Worm (Caenorhabditis elegans): ENCODE data around the gene Y47D3A.14.

The Y47D3A.14 gene

ce11 chrIII:11238309-11238708 lies 1.6 kb upstream of the Y47D3A.14 start:
- 0 out of 2 replicates have a peak, but pooled peaks have one; percentile 19 for TF ChIP-seq lin-38 (GFP tag; IDR thresholded peaks at IDR 0.05)
- no peak for TF ChIP-seq nhr-237 (tag; optimal IDR thresholded peaks at IDR 0.05)

DNA sequence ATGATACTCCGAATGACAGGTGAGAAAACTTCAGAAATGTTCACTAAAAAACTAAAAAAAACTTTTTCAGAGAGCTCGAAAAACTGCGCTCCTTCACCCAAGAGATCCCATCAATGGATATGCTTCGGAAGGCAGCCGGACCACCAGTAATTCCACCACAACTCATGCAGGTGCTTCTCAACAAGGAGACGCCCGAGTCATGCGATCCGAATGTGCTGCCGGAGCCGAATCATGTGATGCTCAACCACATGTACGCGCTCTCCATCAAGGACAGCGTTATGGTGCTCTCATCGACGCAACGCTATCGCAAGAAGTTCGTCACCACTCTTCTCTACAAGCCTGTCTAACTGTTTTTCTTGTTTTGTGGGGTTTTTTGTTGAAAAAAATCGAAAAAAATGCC lies 1.1 kb upstream of the Y47D3A.14 start:
- TF ChIP-seq dmd-8 (GFP tag; IDR thresholded peaks at IDR 0.05) (no peak), ceh-82 (tag; optimal IDR thresholded peaks at IDR 0.05) (no peak), duxl-1 (tag; optimal IDR thresholded peaks at IDR 0.05; ENCODE audit: poor library complexity) (no peak), hlh-30 (tag; optimal IDR thresholded peaks at IDR 0.05; ENCODE audit: insufficient read depth) (peak; percentile 21), dve-1 (tag; optimal IDR thresholded peaks at IDR 0.05; ENCODE audit: insufficient read depth) (no peak)

- TF ChIP-seq fkh-10 (GFP tag; optimal IDR thresholded peaks at IDR 0.05) (peak; percentile 89), hlh-30 (tag; optimal IDR thresholded peaks at IDR 0.05; ENCODE audit: insufficient read depth) (no peak)
Observed at ce11 chrIII:11234742-11235141, 1.9 kb downstream of the Y47D3A.14 start, which contains the start of gene Y47D3A.34. Gene Y47D3A.34, minus strand, starts transcription at chrIII:11234861.

ce11 chrIII:11231969-11232368 lies 4.7 kb downstream of the Y47D3A.14 start, which contains the start of gene elo-8:
Gene elo-8, minus strand, starts transcription at chrIII:11232069.
- TF ChIP-seq unc-62 (GFP tag; optimal IDR thresholded peaks at IDR 0.05 in 1 of 2) (peak in 1 of 2 experiments; percentile 2), unc-62 (tag; optimal IDR thresholded peaks at IDR 0.05) (no peak), egl-43 (GFP tag; IDR thresholded peaks at IDR 0.05) (no peak)

DNA sequence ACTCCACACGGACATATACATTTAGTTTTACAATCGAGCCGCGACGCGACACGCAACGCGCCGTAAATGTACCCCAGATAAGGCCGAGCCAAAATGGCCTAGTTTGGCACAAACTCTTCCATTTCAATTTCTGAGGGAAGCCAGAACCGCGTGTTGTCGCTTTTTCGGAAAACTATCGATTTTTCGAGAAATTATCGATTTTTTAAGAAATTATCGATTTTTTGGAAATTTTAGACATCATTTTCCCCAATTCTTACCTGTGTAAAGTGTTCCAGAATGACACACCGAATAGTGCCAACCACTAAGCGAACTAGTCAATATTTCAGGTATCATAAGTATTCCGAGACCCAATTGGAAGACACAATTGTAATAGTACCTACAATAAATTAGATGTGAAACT lies 5.3 kb downstream of the Y47D3A.14 start:
- TF ChIP-seq dmd-9 (GFP tag; IDR thresholded peaks at IDR 0.05) = no peak
- peak; percentile 69 for TF ChIP-seq ceh-28 (tag; optimal IDR thresholded peaks at IDR 0.05)

- peak; percentile 78 for TF ChIP-seq ceh-28 (tag; optimal IDR thresholded peaks at IDR 0.05)
- peak; percentile 45 for TF ChIP-seq aha-1 (tag)
- no peak for TF ChIP-seq tag-97 (GFP tag; IDR thresholded peaks at IDR 0.05)
- no peak for TF ChIP-seq nhr-76 (tag; optimal IDR thresholded peaks at IDR 0.05)
Observed at ce11 chrIII:11230581-11230980, 6.1 kb downstream of the Y47D3A.14 start.

DNA sequence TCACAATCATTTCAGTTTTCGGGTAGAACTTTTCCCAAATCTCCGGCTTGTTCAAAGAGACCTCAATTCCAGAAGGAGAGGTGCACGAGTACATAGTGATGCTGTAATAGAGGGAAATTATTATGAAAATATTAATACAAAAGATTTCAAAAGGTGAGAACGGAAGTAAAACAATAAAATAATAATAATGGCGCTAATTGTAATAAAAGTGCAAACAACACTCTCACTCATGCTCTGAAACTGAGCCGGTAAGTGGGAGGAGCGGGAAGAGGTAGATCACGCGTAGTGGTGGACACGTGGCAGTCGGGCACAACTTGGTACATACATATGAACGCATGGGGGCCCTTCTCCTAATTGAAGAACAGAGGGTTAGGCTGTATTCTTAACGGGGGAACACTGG lies 9.6 kb downstream of the Y47D3A.14 start, which contains the start of gene tbx-37:
Gene tbx-37, minus strand, starts transcription at position 101 of the 400 bp plus-strand sequence.
- no peak for TF ChIP-seq unc-130 (GFP tag; optimal IDR thresholded peaks at IDR 0.05)
- no peak for TF ChIP-seq daf-8 (GFP tag; IDR thresholded peaks at IDR 0.05)
- no peak for TF ChIP-seq lim-7 (GFP tag; IDR thresholded peaks at IDR 0.05)
- no peak for TF ChIP-seq F49E8.2 (tag; optimal IDR thresholded peaks at IDR 0.05; ENCODE audit: borderline replicate concordance)
- no peak for TF ChIP-seq zfp-3 (GFP tag; conservative IDR thresholded peaks at IDR 0.05)
- TF ChIP-seq vab-7 (GFP tag; IDR thresholded peaks at IDR 0.05) = no peak
- no peak for TF ChIP-seq jun-1 (tag; optimal IDR thresholded peaks at IDR 0.05)
- TF ChIP-seq ceh-32 (tag; optimal IDR thresholded peaks at IDR 0.05; ENCODE audit: poor library complexity) = no peak
- no peak for TF ChIP-seq lin-1 (GFP tag; IDR thresholded peaks at IDR 0.05)
- no peak for TF ChIP-seq nhr-6 (tag; optimal IDR thresholded peaks at IDR 0.05)
- TF ChIP-seq mes-2 (tag; optimal IDR thresholded peaks at IDR 0.05; ENCODE audit: poor library complexity, severe bottlenecking) = no peak
- no peak for TF ChIP-seq zip-2 (tag; optimal IDR thresholded peaks at IDR 0.05)
- no peak for TF ChIP-seq Y105C5A.15 (GFP tag; IDR thresholded peaks at IDR 0.05)
- no peak for TF ChIP-seq nhr-76 (tag; optimal IDR thresholded peaks at IDR 0.05)
- no peak for TF ChIP-seq egl-43 (GFP tag; IDR thresholded peaks at IDR 0.05)
- no peak for TF ChIP-seq spr-1 (tag; optimal IDR thresholded peaks at IDR 0.05)
- TF ChIP-seq ceh-82 (tag; optimal IDR thresholded peaks at IDR 0.05) = no peak
- no peak for TF ChIP-seq snpc-1.2 (GFP tag; IDR thresholded peaks at IDR 0.05)
- no peak for TF ChIP-seq daf-16 (GFP tag; optimal IDR thresholded peaks at IDR 0.05)
- TF ChIP-seq daf-16 (tag; optimal IDR thresholded peaks at IDR 0.05) = no peak
- TF ChIP-seq nhr-41 (GFP tag; IDR thresholded peaks at IDR 0.05) = no peak
